Worm (Caenorhabditis elegans): ENCODE data around the gene hpo-30.

- no peak for TF ChIP-seq ZK185.1 (tag; optimal IDR thresholded peaks at IDR 0.05; ENCODE audit: poor library complexity, severe bottlenecking)
- no peak for TF ChIP-seq ztf-25 (GFP tag; IDR thresholded peaks at IDR 0.05)
- TF ChIP-seq ama-1 (optimal IDR thresholded peaks at IDR 0.05) = no peak
- TF ChIP-seq ama-1 (GFP tag; optimal IDR thresholded peaks at IDR 0.05) = no peak
- TF ChIP-seq bed-2 (GFP tag; IDR thresholded peaks at IDR 0.05) = no peak
- no peak for TF ChIP-seq ccch-3 (GFP tag; optimal IDR thresholded peaks at IDR 0.05)
- no peak for TF ChIP-seq T07F8.4 (tag; optimal IDR thresholded peaks at IDR 0.05)
- no peak for TF ChIP-seq unc-62 (GFP tag; optimal IDR thresholded peaks at IDR 0.05)
- no peak for TF ChIP-seq pbrm-1 (GFP tag; IDR thresholded peaks at IDR 0.05)
- TF ChIP-seq efl-1 (GFP tag; optimal IDR thresholded peaks at IDR 0.05) = no peak
- TF ChIP-seq ceh-58 (GFP tag; IDR thresholded peaks at IDR 0.05) = no peak
- TF ChIP-seq pha-4 (tag; optimal IDR thresholded peaks at IDR 0.05) = no peak
- TF ChIP-seq dpl-1 (GFP tag; optimal IDR thresholded peaks at IDR 0.05) = no peak
Observed at ce11 chrV:12275714-12276113, 34.4 kb downstream of the hpo-30 start.
